Worm (Caenorhabditis elegans) whole organism, L2 larva: Measurements from ENCODE around the gene srh-200.

ENCODE experiments used
- alr-1 ChIP-seq: fragments of 150-350 bp; optimal IDR thresholded peaks from 2 replicates; lab custom pipeline; 2014; ENCODE audit warnings: missing biosample characterization, missing genetic modification characterization
- elt-1 ChIP-seq: fragments of 150-350 bp; optimal IDR thresholded peaks from 2 replicates; lab custom pipeline; 2014; ENCODE audit warnings: missing biosample characterization, missing genetic modification characterization
- elt-3 ChIP-seq: sonication (generic microtip); optimal IDR thresholded peaks from 2 replicates; lab custom pipeline; 2017; ENCODE audit warnings: missing biosample characterization, missing genetic modification characterization
- gmeb-1 ChIP-seq: fragments of 150-350 bp; optimal IDR thresholded peaks from 2 replicates; lab custom pipeline; 2014; ENCODE audit warnings: missing biosample characterization, missing genetic modification characterization

ce11 chrV:7683907-7684655 is 30.6 kb upstream of the srh-200 start, which contains the start of gene sre-11:
- TF ChIP-seq alr-1 (tag; lab: Kevin White, UChicago) (no peak), elt-3 (tag; lab: Kevin White, UChicago) (no peak), elt-1 (tag; lab: Kevin White, UChicago) (no peak), gmeb-1 (no peak)
